Worm (Caenorhabditis elegans): ENCODE measurements around the gene alh-13.

alh-13 gene

DNA sequence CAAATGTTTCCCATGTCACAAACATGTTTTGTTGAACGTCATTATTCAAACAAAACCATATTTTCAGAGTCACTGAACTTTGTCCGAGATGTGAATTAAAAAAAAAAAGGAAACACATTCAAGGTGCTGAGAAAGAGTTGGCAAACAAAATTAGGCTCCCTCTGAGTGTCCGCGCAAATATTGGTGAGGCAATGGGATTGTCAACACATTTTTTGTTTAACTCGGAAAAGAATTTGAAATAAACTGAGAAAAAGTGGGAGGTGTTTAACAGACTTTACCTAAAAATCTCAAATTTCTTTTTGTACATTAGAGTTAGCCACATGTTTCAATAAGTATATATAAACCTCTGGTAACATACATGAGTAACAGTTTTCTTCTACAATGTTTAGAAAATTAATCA, 11.6 kb downstream of the alh-13 start, which contains the start of gene abf-6:
Gene abf-6, plus strand, starts transcription at position 323 of the 400 bp plus-strand sequence.
- TF ChIP-seq ztf-4 (tag; optimal IDR thresholded peaks at IDR 0.05) (no peak), lin-39 (tag; optimal IDR thresholded peaks at IDR 0.05) (no peak), gmeb-1 (tag; optimal IDR thresholded peaks at IDR 0.05) (no peak), nhr-129 (tag; optimal IDR thresholded peaks at IDR 0.05) (peak; percentile 5), F13H6.1 (tag; optimal IDR thresholded peaks at IDR 0.05) (peak; percentile 15), blmp-1 (tag; optimal IDR thresholded peaks at IDR 0.05; ENCODE audit: insufficient read depth) (no peak), snpc-4 (tag; optimal IDR thresholded peaks at IDR 0.05) (no peak), ceh-82 (tag; optimal IDR thresholded peaks at IDR 0.05) (no peak)

DNA sequence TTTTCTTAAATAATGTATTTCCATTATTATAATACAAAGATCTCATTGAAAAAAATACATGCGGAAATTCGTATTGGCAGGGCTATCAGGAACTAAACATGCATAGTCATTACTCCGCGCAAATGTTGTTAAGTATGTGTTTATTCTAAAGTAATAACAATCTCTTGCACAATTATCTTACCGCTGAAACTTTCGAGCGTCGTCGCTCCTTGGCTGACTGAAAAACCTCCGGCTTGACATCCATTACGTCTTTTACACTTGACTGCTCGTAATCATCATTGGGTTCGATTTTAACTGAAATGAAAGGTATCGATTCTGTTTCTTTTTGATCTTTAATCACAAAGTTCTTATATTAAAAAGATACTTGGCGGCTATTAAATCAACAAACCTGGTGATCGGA, 17.6 kb downstream of the alh-13 start:
- TF ChIP-seq sma-9 (GFP tag; optimal IDR thresholded peaks at IDR 0.05) (no peak), sma-9 (tag; optimal IDR thresholded peaks at IDR 0.05) (no peak), ztf-1 (GFP tag; conservative IDR thresholded peaks at IDR 0.05) (no peak), nhr-129 (tag; optimal IDR thresholded peaks at IDR 0.05) (no peak), egl-27 (tag; optimal IDR thresholded peaks at IDR 0.05) (no peak), C34F6.9 (tag; optimal IDR thresholded peaks at IDR 0.05) (no peak), lin-39 (tag; optimal IDR thresholded peaks at IDR 0.05) (no peak), nhr-237 (tag; optimal IDR thresholded peaks at IDR 0.05) (no peak), F13H6.1 (tag; optimal IDR thresholded peaks at IDR 0.05) (no peak), ceh-82 (tag; optimal IDR thresholded peaks at IDR 0.05) (no peak), nhr-10 (tag; optimal IDR thresholded peaks at IDR 0.05) (no peak), nhr-77 (tag; optimal IDR thresholded peaks at IDR 0.05) (no peak), ztf-11 (tag; optimal IDR thresholded peaks at IDR 0.05) (no peak), lin-13 (GFP tag; optimal IDR thresholded peaks at IDR 0.05) (no peak), zag-1 (tag; optimal IDR thresholded peaks at IDR 0.05) (no peak), elt-3 (tag; optimal IDR thresholded peaks at IDR 0.05) (no peak), mab-5 (tag; optimal IDR thresholded peaks at IDR 0.05) (no peak)

- TF ChIP-seq crh-2 (tag; optimal IDR thresholded peaks at IDR 0.05): peak; percentile 15
- peak; percentile 72 for TF ChIP-seq fos-1 (tag; optimal IDR thresholded peaks at IDR 0.05)
- TF ChIP-seq gmeb-1 (tag; optimal IDR thresholded peaks at IDR 0.05): no peak
Observed at ce11 chrX:12806926-12807325, 24.7 kb downstream of the alh-13 start.

DNA sequence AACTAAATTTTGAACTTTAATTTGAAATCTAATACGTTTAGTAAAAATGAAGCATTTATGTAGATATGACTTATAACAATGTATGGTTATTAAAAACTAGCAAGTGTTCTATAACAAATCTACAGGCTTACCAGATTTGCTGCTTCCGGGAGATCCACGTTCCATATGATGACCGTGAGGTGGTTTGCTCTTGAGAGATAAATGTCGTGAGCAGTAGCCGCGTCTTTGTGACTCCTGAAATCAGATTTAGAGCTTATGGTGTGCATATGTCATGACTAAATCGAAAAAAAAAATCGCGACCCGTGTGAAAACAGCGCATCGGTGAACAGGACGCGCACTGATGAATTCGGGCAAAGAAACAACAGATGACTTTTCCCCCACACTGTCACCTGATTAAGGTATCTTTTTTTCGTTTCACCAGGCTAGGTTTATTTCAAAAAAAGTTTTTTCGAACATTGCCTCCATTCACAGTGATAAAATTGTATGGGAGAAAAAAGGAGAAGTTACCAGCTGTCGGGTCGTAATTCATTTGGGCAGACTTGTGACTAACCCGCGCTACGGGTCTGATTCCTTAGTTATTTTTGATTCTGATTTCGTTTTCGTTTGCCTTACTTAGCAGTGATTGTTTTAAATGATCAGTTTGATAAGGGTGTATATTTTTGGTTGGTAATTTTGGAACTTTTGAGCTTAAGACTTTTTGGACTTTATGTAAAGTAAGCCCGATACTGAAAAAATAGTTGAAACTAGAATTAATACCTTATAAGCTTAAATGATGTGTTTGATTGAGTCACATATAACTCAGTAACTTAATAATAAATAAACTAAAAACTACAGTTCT, 26.1 kb downstream of the alh-13 start, which contains the start of gene nhr-27:
Gene nhr-27, minus strand, starts transcription at position 234 of the 838 bp plus-strand sequence.
- TF ChIP-seq Y55F3AM.14 (GFP tag; optimal IDR thresholded peaks at IDR 0.05) (no peak), blmp-1 (tag; optimal IDR thresholded peaks at IDR 0.05; ENCODE audit: insufficient read depth) (peak; percentile 52)

DNA sequence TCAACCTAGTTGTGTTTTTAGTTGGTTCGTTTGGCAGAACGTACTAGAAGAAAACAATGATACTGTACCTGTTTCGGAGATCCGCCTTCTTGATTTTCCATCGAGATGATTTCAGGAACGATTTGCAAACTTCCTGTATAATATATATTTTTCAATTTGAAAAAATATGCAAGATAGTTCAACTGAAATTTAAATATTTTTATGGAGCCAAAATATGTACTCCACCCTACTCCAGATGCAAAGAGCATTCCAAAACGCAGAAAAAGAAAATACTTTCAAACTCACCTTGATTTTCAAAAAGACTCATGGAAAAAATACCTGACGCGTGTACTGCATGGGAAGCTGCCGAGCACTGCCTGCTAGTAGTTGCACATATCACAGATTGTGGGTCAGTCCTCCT, 31.3 kb downstream of the alh-13 start, which contains the start of gene gei-3:
Gene gei-3, minus strand, starts transcription at position 101 of the 400 bp plus-strand sequence.
- TF ChIP-seq blmp-1 (tag; optimal IDR thresholded peaks at IDR 0.05; ENCODE audit: insufficient read depth) (no peak), gmeb-1 (tag; optimal IDR thresholded peaks at IDR 0.05) (no peak), lsy-2 (tag; optimal IDR thresholded peaks at IDR 0.05) (no peak), nhr-237 (tag; optimal IDR thresholded peaks at IDR 0.05) (no peak), snpc-4 (tag; optimal IDR thresholded peaks at IDR 0.05) (no peak), crh-2 (tag; optimal IDR thresholded peaks at IDR 0.05) (no peak), nhr-23 (tag; optimal IDR thresholded peaks at IDR 0.05) (no peak), lin-13 (GFP tag; optimal IDR thresholded peaks at IDR 0.05) (no peak), egl-27 (tag; optimal IDR thresholded peaks at IDR 0.05) (no peak), sma-3 (GFP tag; optimal IDR thresholded peaks at IDR 0.05) (no peak), mdl-1 (tag; optimal IDR thresholded peaks at IDR 0.05) (no peak), elt-1 (tag; optimal IDR thresholded peaks at IDR 0.05) (no peak), unc-55 (GFP tag; optimal IDR thresholded peaks at IDR 0.05) (no peak), elt-3 (tag; optimal IDR thresholded peaks at IDR 0.05) (no peak), ceh-16 (tag; optimal IDR thresholded peaks at IDR 0.05) (no peak)

DNA sequence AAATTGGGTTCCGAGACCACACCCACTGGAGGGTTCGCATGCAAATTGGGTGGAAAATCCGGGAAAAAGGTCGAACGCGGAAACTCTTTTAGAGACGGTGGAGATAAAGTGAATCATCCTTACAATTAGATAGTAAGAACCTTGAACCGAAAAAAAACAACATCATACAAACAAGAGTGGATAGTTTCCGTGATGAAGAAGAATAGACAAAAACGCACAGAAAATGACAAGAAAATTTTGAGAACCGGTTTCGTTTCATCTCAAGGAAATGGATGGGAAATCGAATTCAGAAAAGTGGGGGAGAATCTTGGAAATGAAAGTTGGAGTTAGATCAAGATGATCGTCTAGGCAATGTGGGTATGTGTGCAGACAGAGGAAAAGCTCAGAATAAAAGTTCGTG, 33.2 kb downstream of the alh-13 start:
- TF ChIP-seq unc-39 (tag; optimal IDR thresholded peaks at IDR 0.05): no peak
- no peak for TF ChIP-seq ama-1 (optimal IDR thresholded peaks at IDR 0.05)
- TF ChIP-seq skn-1 (tag; optimal IDR thresholded peaks at IDR 0.05): no peak
- TF ChIP-seq unc-55 (GFP tag; optimal IDR thresholded peaks at IDR 0.05): no peak
- TF ChIP-seq gmeb-1 (tag; optimal IDR thresholded peaks at IDR 0.05): no peak

Measured in whole organism, L2 larva.